Fruit fly (Drosophila melanogaster) whole organism, embryonic: ENCODE data around the gene CG43731.

Experiments
- Adf1 ChIP-seq: fragments of 200-800 bp; sonication (Bioruptor generic); IDR thresholded peaks from 2 replicates; pipeline ENCODE4 v1.3.6; 2022; ENCODE audit warnings: missing biosample characterization, missing genetic modification characterization
- BtbVII ChIP-seq: fragments of 200-800 bp; sonication (Bioruptor generic); optimal IDR thresholded peaks from 3 replicates; lab custom pipeline; 2017; ENCODE audit warnings: missing biosample characterization, mild to moderate bottlenecking, missing genetic modification characterization
- CG10274 ChIP-seq: fragments of 200-800 bp; sonication (Bioruptor generic); optimal IDR thresholded peaks from 3 replicates; lab custom pipeline; 2017; ENCODE audit warnings: missing biosample characterization, mild to moderate bottlenecking, missing genetic modification characterization
- CG10979 ChIP-seq: fragments of 200-800 bp; sonication (Bioruptor generic); optimal IDR thresholded peaks from 2 replicates; lab custom pipeline; 2018; ENCODE audit warnings: missing biosample characterization, mild to moderate bottlenecking, missing genetic modification characterization, moderate library complexity
- CG12391 ChIP-seq: fragments of 200-800 bp; sonication (Bioruptor generic); optimal IDR thresholded peaks from 3 replicates; lab custom pipeline; 2018; ENCODE audit warnings: missing biosample characterization, mild to moderate bottlenecking, missing genetic modification characterization, moderate library complexity
- CG12659 ChIP-seq: fragments of 200-800 bp; sonication (Bioruptor generic); optimal IDR thresholded peaks from 3 replicates; lab custom pipeline; 2017; ENCODE audit warnings: mild to moderate bottlenecking, missing biosample characterization, missing genetic modification reagents, missing genetic modification characterization
- CG13296 ChIP-seq: fragments of 200-800 bp; sonication (Bioruptor generic); optimal IDR thresholded peaks from 3 replicates; lab custom pipeline; 2018; ENCODE audit warnings: missing biosample characterization, mild to moderate bottlenecking, missing genetic modification characterization
- CG14710 ChIP-seq: fragments of 200-800 bp; sonication (Bioruptor generic); optimal IDR thresholded peaks from 3 replicates; lab custom pipeline; 2019; ENCODE audit warnings: missing biosample characterization, mild to moderate bottlenecking, missing genetic modification characterization, moderate library complexity
- CG15514 ChIP-seq: fragments of 200-800 bp; sonication (Bioruptor generic); optimal IDR thresholded peaks from 3 replicates; lab custom pipeline; 2017; ENCODE audit warnings: missing biosample characterization, missing genetic modification characterization, mild to moderate bottlenecking, moderate library complexity, missing genetic modification reagents
- CG17328 ChIP-seq: fragments of 200-800 bp; sonication (Bioruptor generic); IDR thresholded peaks from 2 replicates; pipeline ENCODE4 v1.3.6; 2022; ENCODE audit warnings: missing biosample characterization, missing genetic modification characterization
- CG17612 ChIP-seq: fragments of 200-800 bp; sonication (Bioruptor generic); IDR thresholded peaks from 2 replicates; pipeline ENCODE4 v1.3.6; 2022; ENCODE audit warnings: missing biosample characterization, missing genetic modification characterization
- CG17829 ChIP-seq: fragments of 200-800 bp; optimal IDR thresholded peaks from 2 replicates; lab custom pipeline; 2019; ENCODE audit warnings: missing biosample characterization, mild to moderate bottlenecking, missing genetic modification characterization, moderate library complexity
- CG18619 ChIP-seq: fragments of 200-800 bp; sonication (Bioruptor generic); optimal IDR thresholded peaks from 3 replicates; lab custom pipeline; 2017; ENCODE audit warnings: missing biosample characterization, mild to moderate bottlenecking, missing genetic modification characterization
- CG2120 ChIP-seq: fragments of 200-800 bp; sonication (Bioruptor generic); optimal IDR thresholded peaks from 3 replicates; lab custom pipeline; 2016; ENCODE audit warnings: missing biosample characterization, missing genetic modification characterization
- CG2202 ChIP-seq: fragments of 200-800 bp; sonication (Bioruptor generic); optimal IDR thresholded peaks from 2 replicates; lab custom pipeline; 2018; ENCODE audit warnings: missing biosample characterization, mild to moderate bottlenecking, missing genetic modification characterization
- CG2712 ChIP-seq: fragments of 200-800 bp; optimal IDR thresholded peaks from 3 replicates; lab custom pipeline; 2019; ENCODE audit warnings: missing biosample characterization, mild to moderate bottlenecking, missing genetic modification characterization, moderate library complexity
- CG4328 ChIP-seq: fragments of 200-800 bp; sonication (Bioruptor generic); optimal IDR thresholded peaks from 3 replicates; lab custom pipeline; 2017; ENCODE audit warnings: missing biosample characterization, missing genetic modification reagents, missing genetic modification characterization
- CG5180 ChIP-seq: fragments of 200-800 bp; sonication (Bioruptor generic); optimal IDR thresholded peaks from 3 replicates; lab custom pipeline; 2017; ENCODE audit warnings: missing biosample characterization, missing genetic modification characterization, mild to moderate bottlenecking, moderate library complexity, missing genetic modification reagents
- CG6683 ChIP-seq: fragments of 200-800 bp; sonication (Bioruptor generic); optimal IDR thresholded peaks from 2 replicates; lab custom pipeline; 2017; ENCODE audit warnings: missing biosample characterization, mild to moderate bottlenecking, missing genetic modification characterization, missing genetic modification reagents
- CG8359 ChIP-seq: fragments of 200-800 bp; sonication (Bioruptor generic); optimal IDR thresholded peaks from 2 replicates; lab custom pipeline; 2017; ENCODE audit warnings: missing biosample characterization, mild to moderate bottlenecking, missing genetic modification characterization, borderline replicate concordance
- CG8924 ChIP-seq: fragments of 200-800 bp; optimal IDR thresholded peaks from 3 replicates; lab custom pipeline; 2019; ENCODE audit warnings: missing biosample characterization, mild to moderate bottlenecking, missing genetic modification characterization, moderate library complexity
- Chrac-16 ChIP-seq: fragments of 200-800 bp; sonication (Bioruptor generic); optimal IDR thresholded peaks from 3 replicates; lab custom pipeline; 2016; ENCODE audit warnings: missing biosample characterization, missing genetic modification characterization
- CoRest ChIP-seq: fragments of 200-800 bp; sonication (Bioruptor generic); optimal IDR thresholded peaks from 3 replicates; lab custom pipeline; 2018; ENCODE audit warnings: missing biosample characterization, mild to moderate bottlenecking, missing genetic modification characterization, moderate library complexity
- Dll ChIP-seq: fragments of 200-800 bp; sonication (Bioruptor generic); IDR thresholded peaks from 4 replicates; pipeline ENCODE4 v1.3.6; 2022; ENCODE audit warnings: missing biosample characterization, missing genetic modification characterization; ENCODE audit not compliant: partially characterized antibody
- Doc2 ChIP-seq: fragments of 200-800 bp; sonication (Bioruptor generic); IDR thresholded peaks from 2 replicates; pipeline ENCODE4 v1.3.6; 2022; ENCODE audit warnings: missing biosample characterization, missing genetic modification characterization
- Dp ChIP-seq: fragments of 200-800 bp; sonication (Bioruptor generic); optimal IDR thresholded peaks from 2 replicates; lab custom pipeline; 2018; ENCODE audit warnings: missing biosample characterization, mild to moderate bottlenecking, missing genetic modification characterization, moderate library complexity
- Fer3 ChIP-seq: fragments of 200-800 bp; sonication (Bioruptor generic); optimal IDR thresholded peaks from 2 replicates; lab custom pipeline; 2018; ENCODE audit warnings: missing biosample characterization, mild to moderate bottlenecking, missing genetic modification characterization, moderate library complexity
- HLH3B ChIP-seq: fragments of 200-800 bp; sonication (Bioruptor generic); IDR thresholded peaks from 2 replicates; pipeline ENCODE4 v1.3.6; 2022; ENCODE audit warnings: missing biosample characterization, missing genetic modification characterization
- HmgZ ChIP-seq: fragments of 200-800 bp; sonication (Bioruptor generic); optimal IDR thresholded peaks from 2 replicates; lab custom pipeline; 2018; ENCODE audit warnings: missing biosample characterization, mild to moderate bottlenecking, missing genetic modification characterization
- Kr ChIP-seq: fragments of 200-800 bp; sonication (Bioruptor generic); optimal IDR thresholded peaks from 2 replicates; lab custom pipeline; 2017; ENCODE audit warnings: missing biosample characterization, mild to moderate bottlenecking, missing genetic modification characterization
- Nf-YC ChIP-seq: fragments of 200-800 bp; optimal IDR thresholded peaks from 3 replicates; lab custom pipeline; 2019; ENCODE audit warnings: missing biosample characterization, mild to moderate bottlenecking, missing genetic modification characterization, moderate library complexity
- NfI ChIP-seq: fragments of 200-800 bp; sonication (Bioruptor generic); optimal IDR thresholded peaks from 3 replicates; lab custom pipeline; 2018; ENCODE audit warnings: missing biosample characterization, mild to moderate bottlenecking, missing genetic modification characterization, moderate library complexity
- Ssrp ChIP-seq: fragments of 200-800 bp; sonication (Bioruptor generic); optimal IDR thresholded peaks from 2 replicates; lab custom pipeline; 2018; ENCODE audit warnings: missing biosample characterization, mild to moderate bottlenecking, missing genetic modification characterization, moderate library complexity
- Taf1 ChIP-seq: fragments of 200-800 bp; sonication (Bioruptor generic); IDR thresholded peaks from 2 replicates; pipeline ENCODE4 v1.3.6; 2022; ENCODE audit warnings: missing biosample characterization, missing genetic modification characterization
- Tbp ChIP-seq: fragments of >200 bp; optimal IDR thresholded peaks from 2 replicates; lab custom pipeline; 2018; ENCODE audit warnings: missing biosample characterization, missing genetic modification characterization
- Xbp1 ChIP-seq: fragments of 200-800 bp; sonication (Bioruptor generic); optimal IDR thresholded peaks from 3 replicates; lab custom pipeline; 2016; ENCODE audit warnings: missing biosample characterization, mild to moderate bottlenecking, missing genetic modification characterization
- ase ChIP-seq: fragments of 200-800 bp; sonication (Bioruptor generic); IDR thresholded peaks from 3 replicates; pipeline ENCODE4 v1.3.6; 2022; ENCODE audit warnings: missing biosample characterization, missing genetic modification characterization
- cad ChIP-seq: fragments of >200 bp; optimal IDR thresholded peaks from 2 replicates; lab custom pipeline; 2017; ENCODE audit warnings: missing biosample characterization, missing genetic modification characterization
- dysf ChIP-seq: fragments of 200-800 bp; sonication (Bioruptor generic); IDR thresholded peaks from 3 replicates; pipeline ENCODE4 v1.3.6; 2022; ENCODE audit warnings: missing biosample characterization, missing genetic modification characterization
- fru ChIP-seq: fragments of >200 bp; optimal IDR thresholded peaks from 2 replicates; lab custom pipeline; 2017
- gem ChIP-seq: fragments of 200-800 bp; sonication (Bioruptor generic); optimal IDR thresholded peaks from 2 replicates; lab custom pipeline; 2019; ENCODE audit warnings: missing biosample characterization, mild to moderate bottlenecking, missing genetic modification characterization, moderate library complexity
- ham ChIP-seq: fragments of 200-800 bp; sonication (Bioruptor generic); IDR thresholded peaks from 2 replicates; pipeline ENCODE4 v1.3.6; 2022; ENCODE audit warnings: missing biosample characterization, missing genetic modification characterization
- org-1 ChIP-seq: fragments of 200-800 bp; sonication (Bioruptor generic); optimal IDR thresholded peaks from 2 replicates; lab custom pipeline; 2017; ENCODE audit warnings: missing biosample characterization, missing genetic modification characterization
- pan ChIP-seq, 4 experiments: fragments of >200 bp in 3 of 4; fragments of 200-800 bp in 1 of 4; sonication (Bioruptor generic) in 1 of 4; optimal IDR thresholded peaks in 3 of 4; IDR thresholded peaks in 1 of 4; 2 replicates each; pipeline versions ENCODE4 v1.3.6 to Lab custom; 2017 to 2022; ENCODE audit warnings: missing biosample characterization in 2 of 4, missing genetic modification characterization in 2 of 4, mixed read lengths in 1 of 4
- pb ChIP-seq: fragments of 200-800 bp; sonication (Bioruptor generic); optimal IDR thresholded peaks from 3 replicates; lab custom pipeline; 2016; ENCODE audit warnings: missing biosample characterization, missing genetic modification characterization
- pfk ChIP-seq: fragments of 200-800 bp; sonication (Bioruptor generic); optimal IDR thresholded peaks from 2 replicates; lab custom pipeline; 2018; ENCODE audit warnings: missing biosample characterization, mild to moderate bottlenecking, missing genetic modification characterization, moderate library complexity
- sens-2 ChIP-seq: fragments of 200-800 bp; sonication (Bioruptor generic); IDR thresholded peaks from 2 replicates; pipeline ENCODE4 v1.3.6; 2022; ENCODE audit warnings: missing biosample characterization, missing genetic modification characterization
- stwl ChIP-seq: fragments of 200-800 bp; sonication (Bioruptor generic); optimal IDR thresholded peaks from 3 replicates; lab custom pipeline; 2018; ENCODE audit warnings: missing biosample characterization, mild to moderate bottlenecking, missing genetic modification characterization, moderate library complexity
- tll ChIP-seq, 2 experiments: fragments of 200-800 bp in 1 of 2; fragments of >200 bp in 1 of 2; sonication (Bioruptor generic) in 1 of 2; optimal IDR thresholded peaks; 2 replicates each; lab custom pipeline; 2017 to 2019; ENCODE audit warnings: missing biosample characterization in 2 of 2, missing genetic modification characterization in 2 of 2, mild to moderate bottlenecking in 1 of 2, moderate library complexity in 1 of 2
- toy ChIP-seq: fragments of 200-800 bp; sonication (Bioruptor generic); IDR thresholded peaks from 2 replicates; pipeline ENCODE4 v1.3.6; 2022; ENCODE audit warnings: missing biosample characterization, missing genetic modification characterization

Gene CG43731

DNA sequence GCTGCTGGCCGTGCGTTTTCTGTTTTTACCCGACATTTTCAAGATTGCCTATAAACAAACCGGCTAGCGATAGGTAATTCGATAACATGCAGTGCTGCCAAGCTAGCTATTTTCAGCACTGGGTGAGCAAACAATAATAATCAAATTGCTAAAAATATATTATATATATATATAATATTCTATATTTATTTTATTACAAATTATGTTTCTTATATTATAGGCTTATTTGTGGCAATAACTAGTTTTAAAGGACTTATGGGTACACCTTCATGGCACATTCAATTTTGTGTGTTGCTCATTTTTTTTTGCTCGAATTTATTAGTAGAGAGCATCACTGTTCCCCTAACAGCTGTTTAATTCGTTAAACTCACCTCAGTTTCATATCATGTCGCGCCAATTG, 25.0 kb downstream of the CG43731 start (continued):
- TF ChIP-seq Ssrp (tag; lab: Kevin White, UChicago): peak; percentile 68
- TF ChIP-seq CG4328 (GFP tag; lab: Kevin White, UChicago): peak; percentile 77
- TF ChIP-seq CG2202 (tag; lab: Kevin White, UChicago): no peak
- TF ChIP-seq CG5180: no peak
- TF ChIP-seq CG18619 (GFP tag; lab: Kevin White, UChicago): peak; percentile 68
- TF ChIP-seq dysf (GFP tag; lab: Robert Waterston, UW): peak; percentile 74; the same call in 2 of the 3 replicates
- TF ChIP-seq Kr: no peak
- TF ChIP-seq CG14710 (tag; lab: Kevin White, UChicago): peak; percentile 80
- no peak for TF ChIP-seq Taf1
- TF ChIP-seq stwl: peak; percentile 21
- TF ChIP-seq CG13296 (GFP tag; lab: Kevin White, UChicago): peak; percentile 78
- peak; percentile 53; the same call in 2 of the 4 replicates for TF ChIP-seq Dll
- no peak for TF ChIP-seq org-1 (GFP tag; lab: Kevin White, UChicago)
- peak; percentile 88 for TF ChIP-seq CoRest (tag; lab: Kevin White, UChicago)
- no peak for TF ChIP-seq CG17612 (GFP tag; lab: Robert Waterston, UW)
- peak; percentile 59 for TF ChIP-seq CG10979 (tag; lab: Kevin White, UChicago)
- peak; percentile 65 for TF ChIP-seq CG17829
- TF ChIP-seq Tbp: peak; percentile 85
- peak; percentile 52 for TF ChIP-seq CG6683
- TF ChIP-seq CG10274 (GFP tag; lab: Kevin White, UChicago): no peak
- no peak for TF ChIP-seq pan (optimal IDR thresholded peaks at IDR 0.05; lab: Kevin White, UChicago)
- no peak for TF ChIP-seq pan (GFP tag; optimal IDR thresholded peaks at IDR 0.05 in 1 of 2, IDR thresholded peaks at IDR 0.05 in 1 of 2)
- TF ChIP-seq CG17328 (GFP tag; lab: Robert Waterston, UW): no peak
- peak; percentile 64 for TF ChIP-seq CG8924 (tag; lab: Kevin White, UChicago)
- TF ChIP-seq CG12659 (GFP tag; lab: Kevin White, UChicago): peak; percentile 83
- TF ChIP-seq Adf1 (GFP tag; lab: Robert Waterston, UW): peak; percentile 35
- TF ChIP-seq fru (lab: Kevin White, UChicago): no peak
- no peak for TF ChIP-seq sens-2 (GFP tag; lab: Robert Waterston, UW)
- peak; percentile 53 for TF ChIP-seq CG15514 (GFP tag; lab: Kevin White, UChicago)
- TF ChIP-seq CG8359: peak; percentile 23
- TF ChIP-seq Xbp1: peak; percentile 63
- TF ChIP-seq cad (GFP tag; lab: Kevin White, UChicago): no peak
- TF ChIP-seq CG2712 (tag; lab: Kevin White, UChicago): peak; percentile 66
- peak; percentile 17 for TF ChIP-seq Chrac-16 (GFP tag; lab: Kevin White, UChicago)
- no peak for TF ChIP-seq toy (GFP tag; lab: Robert Waterston, UW)
- peak; percentile 66 for TF ChIP-seq Dp (GFP tag; lab: Kevin White, UChicago)
- TF ChIP-seq NfI (GFP tag; lab: Kevin White, UChicago): peak; percentile 75
- peak; percentile 83 for TF ChIP-seq CG12391 (tag; lab: Kevin White, UChicago)
- peak; percentile 40 for TF ChIP-seq BtbVII (GFP tag; lab: Kevin White, UChicago)
- no peak for TF ChIP-seq gem (tag; lab: Kevin White, UChicago)
- no peak for TF ChIP-seq pfk
- TF ChIP-seq tll (GFP tag; optimal IDR thresholded peaks at IDR 0.05; lab: Kevin White, UChicago): no peak
- TF ChIP-seq pb (GFP tag; lab: Kevin White, UChicago): no peak
- TF ChIP-seq HLH3B (GFP tag; lab: Robert Waterston, UW): no peak
- TF ChIP-seq HmgZ (tag; lab: Kevin White, UChicago): peak; percentile 80
- TF ChIP-seq ham (GFP tag; lab: Robert Waterston, UW): no peak
- peak; percentile 67 for TF ChIP-seq CG2120
- TF ChIP-seq ase: no peak
- TF ChIP-seq Nf-YC: peak; percentile 70
- peak; percentile 61 for TF ChIP-seq Fer3
- no peak for TF ChIP-seq Doc2
